Worm (Caenorhabditis elegans) whole organism, L4 larva: ENCODE measurements around the gene dhs-12.

Experiments used
- D1046.2 ChIP-seq: fragments of 200-800 bp; sonication (Bioruptor generic); IDR thresholded peaks from 2 replicates; pipeline ENCODE4 v1.3.6; 2022; ENCODE audit warnings: missing genetic modification characterization, missing compliant biosample characterization
- F26F4.8 ChIP-seq: fragments of 200-800 bp; sonication (Bioruptor generic); conservative IDR thresholded peaks from 2 replicates; pipeline ENCODE4 v1.3.6; 2022; ENCODE audit warnings: missing genetic modification characterization, missing compliant biosample characterization
- R02D3.7 ChIP-seq: fragments of 150-350 bp; sonication (generic microtip); optimal IDR thresholded peaks from 3 replicates; lab custom pipeline; 2014; ENCODE audit warnings: missing biosample characterization, missing genetic modification characterization
- Y48G9A.11 ChIP-seq: fragments of 200-800 bp; sonication (Bioruptor generic); IDR thresholded peaks from 2 replicates; pipeline ENCODE4 v1.3.6; 2022; ENCODE audit warnings: missing genetic modification reagents, missing genetic modification characterization, missing compliant biosample characterization
- Y75B8A.6 ChIP-seq: fragments of 200-800 bp; sonication (Bioruptor generic); IDR thresholded peaks from 2 replicates; pipeline ENCODE4 v1.3.6; 2022; ENCODE audit warnings: missing genetic modification reagents, missing genetic modification characterization, missing compliant biosample characterization
- ZK546.5 ChIP-seq, 2 experiments: sonication (generic microtip); optimal IDR thresholded peaks; 2 replicates each; lab custom pipeline; 2017; ENCODE audit warnings: missing biosample characterization in 2 of 2, missing genetic modification characterization in 2 of 2
- aha-1 ChIP-seq: fragments of 150-350 bp; peaks from one replicate; lab custom pipeline; 2014; ENCODE audit warnings: missing biosample characterization, missing genetic modification characterization
- ama-1 ChIP-seq: fragments of 150-350 bp; optimal IDR thresholded peaks from 2 replicates; lab custom pipeline; 2014; ENCODE audit warnings: inconsistent platforms, mixed read lengths
- arid-1 ChIP-seq: fragments of 200-800 bp; sonication (Bioruptor generic); conservative IDR thresholded peaks from 2 replicates; pipeline ENCODE4 v1.3.6; 2022; ENCODE audit warnings: missing genetic modification reagents, missing genetic modification characterization, missing compliant biosample characterization
- attf-4 ChIP-seq: sonication (generic microtip); optimal IDR thresholded peaks from 3 replicates; lab custom pipeline; 2017; ENCODE audit warnings: missing biosample characterization, missing genetic modification characterization
- ceh-20 ChIP-seq: fragments of 200-800 bp; sonication (Bioruptor generic); IDR thresholded peaks from 2 replicates; pipeline ENCODE4 v1.3.6; 2022; ENCODE audit warnings: missing genetic modification reagents, missing genetic modification characterization, missing compliant biosample characterization
- ceh-32 ChIP-seq: sonication (generic microtip); optimal IDR thresholded peaks from 2 replicates; lab custom pipeline; 2016; ENCODE audit warnings: mild to moderate bottlenecking, missing genetic modification characterization, missing compliant biosample characterization; ENCODE audit not compliant: poor library complexity
- dpl-1 ChIP-seq: fragments of 150-350 bp; optimal IDR thresholded peaks from 2 replicates; lab custom pipeline; 2014; ENCODE audit warnings: missing biosample characterization, missing genetic modification reagents, missing genetic modification characterization
- egl-43 ChIP-seq: fragments of 200-800 bp; sonication (Bioruptor generic); IDR thresholded peaks from 2 replicates; pipeline ENCODE4 v1.3.6; 2022; ENCODE audit warnings: missing genetic modification reagents, missing genetic modification characterization, missing compliant biosample characterization
- fos-1 ChIP-seq: fragments of 150-350 bp; optimal IDR thresholded peaks from 2 replicates; lab custom pipeline; 2014; ENCODE audit warnings: missing biosample characterization, missing genetic modification characterization
- gei-8 ChIP-seq: fragments of 200-800 bp; sonication (Bioruptor generic); optimal IDR thresholded peaks from 2 replicates; lab custom pipeline; 2018; ENCODE audit warnings: mild to moderate bottlenecking, missing genetic modification characterization, missing compliant biosample characterization
- hif-1 ChIP-seq, 2 experiments: sonication (generic microtip); optimal IDR thresholded peaks; 2 replicates each; lab custom pipeline; 2016 to 2017; ENCODE audit warnings: missing compliant biosample characterization in 2 of 2, missing genetic modification characterization in 2 of 2, missing genetic modification reagents in 2 of 2, missing genotype in 2 of 2, mild to moderate bottlenecking in 1 of 2
- hlh-11 ChIP-seq: fragments of 200-800 bp; sonication (Bioruptor generic); optimal IDR thresholded peaks from 2 replicates; lab custom pipeline; 2018; ENCODE audit warnings: mild to moderate bottlenecking, missing genetic modification characterization, missing compliant biosample characterization
- hmg-1.1 ChIP-seq: fragments of 200-800 bp; sonication (Bioruptor generic); IDR thresholded peaks from 2 replicates; pipeline ENCODE4 v1.3.6; 2022; ENCODE audit warnings: missing genetic modification reagents, missing genetic modification characterization, missing compliant biosample characterization
- lim-7 ChIP-seq: fragments of 200-800 bp; sonication (Bioruptor generic); IDR thresholded peaks from 2 replicates; pipeline ENCODE4 v1.3.6; 2022; ENCODE audit warnings: missing genetic modification characterization, missing compliant biosample characterization
- lin-13 ChIP-seq: fragments of 150-350 bp; optimal IDR thresholded peaks from 2 replicates; lab custom pipeline; 2014; ENCODE audit warnings: missing biosample characterization, missing genetic modification reagents, missing genetic modification characterization
- lin-39 ChIP-seq: fragments of 150-350 bp; optimal IDR thresholded peaks from 2 replicates; lab custom pipeline; 2014; ENCODE audit warnings: missing biosample characterization, missing genetic modification reagents, missing genetic modification characterization
- madf-9 ChIP-seq: fragments of 200-800 bp; sonication (Bioruptor generic); conservative IDR thresholded peaks from 2 replicates; pipeline ENCODE4 v1.3.6; 2022; ENCODE audit warnings: missing genetic modification reagents, missing genetic modification characterization, missing compliant biosample characterization
- mdl-1 ChIP-seq, 2 experiments: fragments of 150-350 bp in 1 of 2; sonication (generic microtip) in 1 of 2; optimal IDR thresholded peaks; 2 replicates each; lab custom pipeline; 2014 to 2017; ENCODE audit warnings: missing biosample characterization in 2 of 2, missing genetic modification characterization in 2 of 2
- mep-1 ChIP-seq: fragments of 150-350 bp; sonication (generic microtip); optimal IDR thresholded peaks from 3 replicates; lab custom pipeline; 2014; ENCODE audit warnings: missing biosample characterization, missing genetic modification characterization
- mxl-3 ChIP-seq: fragments of 200-800 bp; sonication (Bioruptor generic); optimal IDR thresholded peaks from 2 replicates; lab custom pipeline; 2018; ENCODE audit warnings: mild to moderate bottlenecking, missing genetic modification characterization, missing compliant biosample characterization
- nhr-11 ChIP-seq: fragments of 150-350 bp; optimal IDR thresholded peaks from 2 replicates; lab custom pipeline; 2014; ENCODE audit warnings: missing biosample characterization, missing genetic modification characterization
- nhr-237 ChIP-seq: sonication (generic microtip); optimal IDR thresholded peaks from 2 replicates; lab custom pipeline; 2017; ENCODE audit warnings: missing biosample characterization, missing genetic modification characterization
- nhr-28 ChIP-seq: fragments of 150-350 bp; optimal IDR thresholded peaks from 2 replicates; lab custom pipeline; 2014; ENCODE audit warnings: missing biosample characterization, missing genetic modification characterization
- nhr-41 ChIP-seq: fragments of 200-800 bp; sonication (Bioruptor generic); IDR thresholded peaks from 2 replicates; pipeline ENCODE4 v1.3.6; 2022; ENCODE audit warnings: missing genetic modification reagents, missing genetic modification characterization, missing compliant biosample characterization
- nhr-42 ChIP-seq: fragments of 200-800 bp; sonication (Bioruptor generic); IDR thresholded peaks from 2 replicates; pipeline ENCODE4 v1.3.6; 2022; ENCODE audit warnings: missing genetic modification characterization, missing compliant biosample characterization
- nhr-6 ChIP-seq: fragments of 150-350 bp; optimal IDR thresholded peaks from 2 replicates; lab custom pipeline; 2014; ENCODE audit warnings: missing biosample characterization, missing genetic modification characterization
- pha-4 ChIP-seq, 2 experiments: fragments of 150-350 bp in 1 of 2; fragments of 200-800 bp in 1 of 2; sonication (Bioruptor generic) in 1 of 2; IDR thresholded peaks in 1 of 2; optimal IDR thresholded peaks in 1 of 2; 2 replicates each; pipeline versions ENCODE4 v1.3.6 to Lab custom; 2014 to 2022; ENCODE audit warnings: missing genetic modification characterization in 2 of 2, missing genetic modification reagents in 2 of 2, missing biosample characterization in 1 of 2, missing compliant biosample characterization in 1 of 2
- rbr-2 ChIP-seq: sonication (generic microtip); optimal IDR thresholded peaks from 2 replicates; lab custom pipeline; 2016; ENCODE audit warnings: missing genotype, missing genetic modification characterization, missing compliant biosample characterization
- sdz-12 ChIP-seq: fragments of 200-800 bp; sonication (Bioruptor generic); optimal IDR thresholded peaks from 2 replicates; lab custom pipeline; 2018; ENCODE audit warnings: mild to moderate bottlenecking, missing genetic modification characterization, missing compliant biosample characterization
- snpc-4 ChIP-seq: fragments of 150-350 bp; optimal IDR thresholded peaks from 2 replicates; lab custom pipeline; 2014; ENCODE audit warnings: missing biosample characterization, missing genetic modification characterization
- spr-1 ChIP-seq: sonication (generic microtip); optimal IDR thresholded peaks from 2 replicates; lab custom pipeline; 2016; ENCODE audit warnings: mild to moderate bottlenecking, missing genetic modification characterization, missing compliant biosample characterization
- tag-97 ChIP-seq: fragments of 200-800 bp; sonication (Bioruptor generic); IDR thresholded peaks from 2 replicates; pipeline ENCODE4 v1.3.6; 2022; ENCODE audit warnings: missing genetic modification characterization, missing compliant biosample characterization
- tra-1 ChIP-seq: fragments of 200-800 bp; sonication (Bioruptor generic); IDR thresholded peaks from 2 replicates; pipeline ENCODE4 v1.3.6; 2022; ENCODE audit warnings: missing genetic modification reagents, missing genetic modification characterization, missing compliant biosample characterization
- zfp-2 ChIP-seq: sonication (generic microtip); optimal IDR thresholded peaks from 2 replicates; lab custom pipeline; 2016; ENCODE audit warnings: mild to moderate bottlenecking, missing genetic modification characterization, missing compliant biosample characterization

The dhs-12 gene

DNA sequence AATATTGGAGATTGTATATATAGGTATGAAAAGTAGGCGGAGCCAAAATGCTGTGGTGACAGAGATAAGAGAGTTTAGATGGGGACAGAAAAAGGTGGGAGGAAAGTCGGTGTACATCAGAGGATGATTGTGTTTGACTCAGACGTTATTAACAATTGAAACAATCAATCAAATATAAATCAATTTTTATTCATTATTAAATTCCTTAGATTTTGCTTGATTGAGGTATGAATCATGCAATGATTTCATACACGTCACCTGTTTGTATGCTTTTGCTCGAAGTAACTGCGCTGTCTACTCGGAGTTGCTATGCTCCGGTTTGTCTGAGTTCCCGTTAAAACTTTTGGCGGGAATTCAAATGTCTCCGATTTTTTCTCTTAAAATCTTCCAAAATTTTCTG lies 27.1 kb upstream of the dhs-12 start, which contains the start of gene C04G2.10:
Gene C04G2.10, plus strand, starts transcription at position 301 of the 400 bp plus-strand sequence.
- no peak for TF ChIP-seq madf-9 (GFP tag; lab: Robert Waterston, UW)
- TF ChIP-seq nhr-41, result no peak
- TF ChIP-seq dpl-1 (GFP tag; lab: Kevin White, UChicago), result no peak

DNA sequence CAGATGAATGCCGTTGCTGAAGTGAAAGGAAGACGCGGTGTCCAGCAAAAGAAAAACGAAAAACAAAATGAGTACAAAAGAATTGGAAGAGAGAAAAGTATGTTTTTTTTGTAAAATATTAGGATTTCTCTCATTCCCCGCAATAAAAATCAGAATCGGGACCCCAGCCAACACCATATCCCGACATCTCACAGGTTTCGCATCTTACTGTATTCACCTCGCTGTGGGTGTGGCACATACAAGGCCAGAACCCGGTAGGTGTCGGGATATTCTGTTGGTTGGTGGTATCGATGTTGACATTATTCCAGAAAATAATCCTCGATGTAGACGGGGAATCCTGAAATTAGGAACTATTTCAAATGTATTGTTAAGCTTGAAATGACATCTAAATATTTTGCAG lies 25.5 kb upstream of the dhs-12 start:
- peak; percentile 29 for TF ChIP-seq aha-1 (tag; lab: Kevin White, UChicago)
- TF ChIP-seq Y48G9A.11, result 0 out of 2 replicates have a peak, but pooled peaks have one; percentile 23
- no peak for TF ChIP-seq rbr-2 (tag; lab: Kevin White, UChicago)
- TF ChIP-seq lin-39 (tag; lab: Kevin White, UChicago), result no peak

DNA sequence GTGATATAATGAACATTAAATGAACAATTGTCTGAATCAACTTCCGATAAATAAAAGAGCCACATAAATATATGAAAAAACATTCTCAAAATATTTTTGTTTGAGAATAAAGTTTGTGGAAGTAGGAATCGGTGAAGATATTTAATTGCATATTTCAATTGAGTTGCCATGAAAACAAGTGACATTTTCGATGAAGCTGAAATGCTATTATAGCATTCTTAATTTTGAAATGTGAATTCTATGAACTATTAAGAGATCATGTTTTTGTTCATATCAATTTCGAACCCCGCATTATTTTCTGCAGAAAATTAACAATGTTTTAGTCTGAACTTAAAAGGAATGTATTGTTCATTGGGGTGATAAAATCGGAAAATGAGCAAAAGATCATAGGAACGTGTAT lies 20.1 kb upstream of the dhs-12 start, which contains the start of gene irld-21:
Gene irld-21, minus strand, starts transcription at position 101 of the 400 bp plus-strand sequence.
- TF ChIP-seq lim-7 (GFP tag; lab: Robert Waterston, UW), result no peak
- TF ChIP-seq ceh-32 (tag; lab: Kevin White, UChicago), result no peak
- no peak for TF ChIP-seq egl-43 (GFP tag; lab: Robert Waterston, UW)
- TF ChIP-seq F26F4.8 (GFP tag; lab: Robert Waterston, UW), result no peak
- TF ChIP-seq nhr-237 (tag; lab: Kevin White, UChicago), result no peak
- TF ChIP-seq hmg-1.1, result no peak
- no peak for TF ChIP-seq Y48G9A.11
- TF ChIP-seq nhr-28 (tag; lab: Kevin White, UChicago), result no peak

DNA sequence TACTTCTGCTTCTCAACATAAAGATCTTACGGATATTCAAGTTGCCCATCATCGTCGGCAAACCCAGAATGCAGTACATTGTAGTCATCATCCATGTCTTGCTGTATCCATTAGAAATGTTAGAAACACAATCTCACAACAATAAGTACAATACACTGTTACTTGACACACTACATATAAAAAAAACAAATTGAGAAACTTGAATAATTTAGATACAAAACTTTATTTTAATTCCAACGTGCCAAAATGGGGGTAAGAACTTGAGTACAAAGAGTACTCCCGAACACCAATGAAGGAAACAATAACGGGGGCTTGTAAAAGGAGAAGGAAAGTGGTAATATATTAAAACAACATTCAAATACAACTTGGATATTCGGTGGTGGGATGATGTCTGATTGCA lies 15.7 kb upstream of the dhs-12 start, which contains the start of gene ctf-18:
Gene ctf-18, minus strand, starts transcription at position 101 of the 400 bp plus-strand sequence.
- TF ChIP-seq mep-1 (tag; lab: Kevin White, UChicago), result no peak
- TF ChIP-seq aha-1 (tag; lab: Kevin White, UChicago), result peak; percentile 43
- TF ChIP-seq ama-1 (lab: Kevin White, UChicago), result peak; percentile 60

DNA sequence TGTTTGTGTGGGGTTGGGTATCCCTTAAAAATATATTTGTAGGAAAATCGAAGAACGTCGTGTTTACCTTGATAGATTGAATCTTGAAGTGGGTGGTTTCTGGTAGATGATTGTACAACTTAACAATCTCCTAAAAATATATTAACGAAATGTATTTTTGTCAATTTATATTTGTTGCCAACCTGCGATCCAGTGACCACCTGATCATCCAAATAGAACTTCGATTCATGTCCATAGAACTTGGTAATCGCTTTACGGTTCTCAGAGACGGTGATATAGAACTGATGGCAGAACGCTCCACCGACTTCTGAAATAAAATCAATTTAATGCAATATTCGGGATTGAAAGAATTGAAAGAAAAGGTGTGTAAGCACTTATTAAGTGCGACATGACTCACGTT lies 13.8 kb upstream of the dhs-12 start:
- TF ChIP-seq aha-1 (tag; lab: Kevin White, UChicago) (peak; percentile 60), fos-1 (tag; lab: Kevin White, UChicago) (no peak)

DNA sequence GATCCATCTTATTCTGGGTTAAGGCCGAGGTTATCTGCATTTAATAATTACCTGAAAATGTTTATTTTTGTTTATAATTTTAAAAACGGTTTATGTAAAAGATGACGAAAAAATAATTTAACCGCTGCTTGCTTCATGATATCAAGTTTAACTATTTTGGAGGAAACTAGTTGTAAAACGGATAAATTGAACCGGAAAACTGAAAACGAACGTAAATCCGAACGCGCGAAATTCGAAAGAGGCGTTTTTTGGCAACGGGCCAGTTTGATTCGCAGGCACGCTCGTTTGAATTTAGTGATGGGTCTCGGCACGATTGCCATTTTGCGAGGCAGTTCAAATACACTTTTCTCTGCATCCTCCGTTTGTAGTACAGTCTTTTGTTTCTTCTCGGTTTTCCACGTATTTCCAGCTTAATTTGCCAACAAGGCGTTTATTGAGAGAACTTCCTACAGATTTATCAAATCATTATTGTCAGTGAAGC lies 13.3 kb upstream of the dhs-12 start, which contains the start of the genes gtbp-1 and K08F4.3:
Gene gtbp-1, minus strand, starts transcription at position 51 of the 481 bp plus-strand sequence.
Gene K08F4.3, plus strand, starts transcription at position 352 of the 481 bp plus-strand sequence.
- TF ChIP-seq hlh-11 (no peak), nhr-41 (no peak), spr-1 (tag; lab: Kevin White, UChicago) (no peak), nhr-11 (tag; lab: Kevin White, UChicago) (peak; percentile 60), nhr-42 (GFP tag; lab: Robert Waterston, UW) (no peak), ZK546.5 (tag; optimal IDR thresholded peaks at IDR 0.05; lab: Kevin White, UChicago) (peak in 1 of 2 experiments; percentile 85), nhr-6 (peak; percentile 69), zfp-2 (tag; lab: Kevin White, UChicago) (peak; percentile 72), lin-13 (peak; percentile 55), lin-39 (tag; lab: Kevin White, UChicago) (no peak), madf-9 (GFP tag; lab: Robert Waterston, UW) (no peak), ceh-32 (tag; lab: Kevin White, UChicago) (no peak), Y75B8A.6 (GFP tag; lab: Robert Waterston, UW) (no peak), mdl-1 (tag; optimal IDR thresholded peaks at IDR 0.05; lab: Kevin White, UChicago) (peak in 1 of 2 experiments; percentile 8), rbr-2 (tag; lab: Kevin White, UChicago) (peak; percentile 57), sdz-12 (GFP tag; lab: Kevin White, UChicago) (no peak), D1046.2 (GFP tag; lab: Robert Waterston, UW) (no peak), tag-97 (GFP tag; lab: Robert Waterston, UW) (no peak), pha-4 (GFP tag; IDR thresholded peaks at IDR 0.05; lab: Robert Waterston, UW) (no peak), pha-4 (tag; optimal IDR thresholded peaks at IDR 0.05; lab: Kevin White, UChicago) (peak; percentile 59), snpc-4 (tag; lab: Kevin White, UChicago) (no peak), hif-1 (tag; optimal IDR thresholded peaks at IDR 0.05; lab: Kevin White, UChicago) (no peak), gei-8 (GFP tag; lab: Kevin White, UChicago) (no peak), attf-4 (tag; lab: Kevin White, UChicago) (no peak), mxl-3 (GFP tag; lab: Kevin White, UChicago) (peak; percentile 13), dpl-1 (GFP tag; lab: Kevin White, UChicago) (peak; percentile 90), ceh-20 (GFP tag; lab: Robert Waterston, UW) (0 out of 2 replicates have a peak, but pooled peaks have one; percentile 22), tra-1 (GFP tag; lab: Robert Waterston, UW) (no peak), arid-1 (no peak), R02D3.7 (tag; lab: Kevin White, UChicago) (no peak)
